Worm (Caenorhabditis elegans): ENCODE measurements around the gene asp-12.

Gene asp-12

ce11 chrV:8267275-8267674, 1.7 kb upstream of the asp-12 start (continued):
- no peak for TF ChIP-seq Y95B8A.8 (GFP tag; IDR thresholded peaks at IDR 0.05)
- no peak for TF ChIP-seq dpl-1 (GFP tag; optimal IDR thresholded peaks at IDR 0.05)
- TF ChIP-seq madf-10 (tag; optimal IDR thresholded peaks at IDR 0.05) = no peak
- TF ChIP-seq tbp1 (GFP tag; optimal IDR thresholded peaks at IDR 0.05) = peak; percentile 7
- TF ChIP-seq lsl-1 (GFP tag; optimal IDR thresholded peaks at IDR 0.05) = no peak

ce11 chrV:8269878-8270277, 868 bp downstream of the asp-12 start:
- TF ChIP-seq atf-7 (tag; optimal IDR thresholded peaks at IDR 0.05) = peak; percentile 86
- peak; percentile 19 for TF ChIP-seq ztf-22 (GFP tag; optimal IDR thresholded peaks at IDR 0.05)
- peak; percentile 35 for TF ChIP-seq ets-4 (GFP tag; optimal IDR thresholded peaks at IDR 0.05)
- TF ChIP-seq let-607 (tag; optimal IDR thresholded peaks at IDR 0.05) = peak in 1 of 2 experiments; percentile 18
- TF ChIP-seq rec-8 (tag; optimal IDR thresholded peaks at IDR 0.05) = no peak
- TF ChIP-seq ceh-91 (GFP tag; IDR thresholded peaks at IDR 0.05) = no peak
- 0 out of 2 replicates have a peak, but pooled peaks have one; percentile 26 for TF ChIP-seq B0336.3 (GFP tag; IDR thresholded peaks at IDR 0.05)
- peak; percentile 5 for TF ChIP-seq nhr-90 (tag; optimal IDR thresholded peaks at IDR 0.05)
- no peak for TF ChIP-seq dpff-1 (tag; optimal IDR thresholded peaks at IDR 0.05)
- TF ChIP-seq tbp1 (GFP tag; optimal IDR thresholded peaks at IDR 0.05) = peak; percentile 9
- TF ChIP-seq nhr-80 (tag; optimal IDR thresholded peaks at IDR 0.05) = peak; percentile 69
- no peak for TF ChIP-seq cebp-1 (GFP tag; IDR thresholded peaks at IDR 0.05)
- peak; percentile 16 for TF ChIP-seq cebp-1 (tag; optimal IDR thresholded peaks at IDR 0.05)

- TF ChIP-seq Y53G8AR.9 (GFP tag; conservative IDR thresholded peaks at IDR 0.05) (no peak), pbrm-1 (GFP tag; IDR thresholded peaks at IDR 0.05) (no peak), dpff-1 (tag; optimal IDR thresholded peaks at IDR 0.05) (no peak), ceh-100 (GFP tag; IDR thresholded peaks at IDR 0.05) (no peak), snpc-4 (GFP tag; optimal IDR thresholded peaks at IDR 0.05) (no peak), snpc-4 (tag; optimal IDR thresholded peaks at IDR 0.05) (no peak), lir-1 (GFP tag; conservative IDR thresholded peaks at IDR 0.05) (no peak), sptf-2 (GFP tag; optimal IDR thresholded peaks at IDR 0.05) (no peak), lin-54 (GFP tag; optimal IDR thresholded peaks at IDR 0.05) (no peak), madf-3 (GFP tag; IDR thresholded peaks at IDR 0.05) (no peak), lin-40 (tag; optimal IDR thresholded peaks at IDR 0.05) (no peak), ZK185.1 (tag; optimal IDR thresholded peaks at IDR 0.05; ENCODE audit: poor library complexity, severe bottlenecking) (no peak), cebp-2 (GFP tag; IDR thresholded peaks at IDR 0.05) (no peak), Y67H2A.10 (GFP tag; conservative IDR thresholded peaks at IDR 0.05) (no peak), hmg-1.2 (GFP tag; IDR thresholded peaks at IDR 0.05) (no peak), F39B2.1 (GFP tag; IDR thresholded peaks at IDR 0.05) (no peak)
Observed at ce11 chrV:8271395-8271794, 2.4 kb downstream of the asp-12 start.

ce11 chrV:8271995-8272394, 3.0 kb downstream of the asp-12 start, which contains the start of gene asp-5:
Gene asp-5, plus strand, starts transcription at chrV:8272385.
- TF ChIP-seq nhr-80 (tag; optimal IDR thresholded peaks at IDR 0.05) (peak; percentile 59), tlf-1 (GFP tag; optimal IDR thresholded peaks at IDR 0.05) (no peak), efl-1 (GFP tag; optimal IDR thresholded peaks at IDR 0.05) (no peak), K11D2.4 (GFP tag; IDR thresholded peaks at IDR 0.05) (no peak), nhr-27 (tag; optimal IDR thresholded peaks at IDR 0.05) (no peak), Y95B8A.8 (GFP tag; IDR thresholded peaks at IDR 0.05) (no peak), ztf-22 (GFP tag; optimal IDR thresholded peaks at IDR 0.05) (no peak), F37B4.10 (GFP tag; IDR thresholded peaks at IDR 0.05) (no peak)

All from whole organism, young adult.